Worm (Caenorhabditis elegans) whole organism, midembryonic: ENCODE results near the gene T22G5.3.

ENCODE experiments used
- flt-1 ChIP-seq: fragments of 200-800 bp; sonication (Bioruptor generic); IDR thresholded peaks from 2 replicates; pipeline ENCODE4 v1.3.6; 2022; ENCODE audit warnings: missing genetic modification characterization, missing compliant biosample characterization
- med-1 ChIP-seq: sonication (generic microtip); optimal IDR thresholded peaks from 2 replicates; lab custom pipeline; 2017; ENCODE audit warnings: missing genetic modification characterization, mild to moderate bottlenecking, missing compliant biosample characterization, antibody characterized with exemption, missing genetic modification reagents; ENCODE audit not compliant: insufficient read depth
- ztf-29 ChIP-seq: fragments of 200-800 bp; sonication (Bioruptor generic); IDR thresholded peaks from 2 replicates; pipeline ENCODE4 v1.3.6; 2022; ENCODE audit warnings: missing genetic modification reagents, missing genetic modification characterization, missing compliant biosample characterization

DNA sequence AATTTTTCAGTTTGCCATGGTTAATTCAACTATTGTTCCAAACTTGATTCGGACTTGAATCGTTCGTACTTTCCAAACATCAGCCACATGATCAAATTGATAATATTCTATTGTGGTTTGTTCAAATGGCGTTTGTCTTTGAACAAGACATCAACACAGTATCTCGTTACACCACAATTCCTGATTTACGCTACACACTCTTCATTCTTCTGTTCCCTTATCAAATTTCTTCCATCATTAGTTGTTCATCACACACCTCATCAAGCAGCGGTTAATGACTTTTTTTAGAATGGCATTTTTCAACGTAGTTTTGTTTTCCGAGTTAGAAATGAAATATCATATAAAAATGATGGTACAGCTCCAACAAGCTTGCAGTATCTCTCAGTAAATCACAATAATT lies 2.5 kb upstream of the T22G5.3 start:
- no peak for TF ChIP-seq med-1 (GFP tag; lab: Kevin White, UChicago)
- TF ChIP-seq ztf-29 (GFP tag; lab: Robert Waterston, UW) = no peak
- no peak for TF ChIP-seq flt-1
